Worm (Caenorhabditis elegans): ENCODE data around the gene cpr-6.

- no peak for TF ChIP-seq nhr-76 (tag; optimal IDR thresholded peaks at IDR 0.05)
- no peak for TF ChIP-seq sptf-1 (tag; optimal IDR thresholded peaks at IDR 0.05)
- TF ChIP-seq nhr-77 (tag; optimal IDR thresholded peaks at IDR 0.05), result no peak
These were observed 10.6 kb downstream of the cpr-6 start for ce11 chrX:6617622-6618021.
